Worm (Caenorhabditis elegans): ENCODE data around the gene srx-137.

DNA sequence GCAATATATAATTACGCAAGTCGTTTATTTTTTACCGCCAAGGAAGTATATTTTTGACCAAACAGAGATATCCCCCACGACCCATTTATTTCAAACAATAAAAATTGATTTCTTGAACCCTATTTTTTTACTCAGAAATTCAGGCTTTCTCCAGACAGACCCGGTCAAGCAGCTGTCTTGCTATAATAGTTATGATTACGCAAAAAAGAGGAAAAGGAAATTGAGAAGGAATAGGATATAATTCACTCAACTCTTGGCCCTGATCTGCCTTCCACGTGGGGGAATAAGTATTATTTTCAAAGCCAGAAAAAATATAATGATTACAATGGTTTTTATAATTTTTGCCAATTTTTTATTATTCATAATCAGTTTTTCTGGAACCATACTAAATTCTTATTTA is 5.5 kb upstream of the srx-137 start, which contains the start of gene srx-136:
- TF ChIP-seq cnd-1 (tag; optimal IDR thresholded peaks at IDR 0.05), result no peak
- no peak for TF ChIP-seq pha-4 (tag; optimal IDR thresholded peaks at IDR 0.05)
- TF ChIP-seq unc-62 (GFP tag; optimal IDR thresholded peaks at IDR 0.05), result no peak
- no peak for TF ChIP-seq mep-1 (tag; optimal IDR thresholded peaks at IDR 0.05)
- no peak for TF ChIP-seq lsy-2 (tag; optimal IDR thresholded peaks at IDR 0.05)
- no peak for TF ChIP-seq nhr-76 (tag; optimal IDR thresholded peaks at IDR 0.05)
- TF ChIP-seq ceh-43 (GFP tag; optimal IDR thresholded peaks at IDR 0.05), result no peak
- no peak for TF ChIP-seq lin-13 (tag; optimal IDR thresholded peaks at IDR 0.05)
- no peak for TF ChIP-seq nhr-2 (tag; optimal IDR thresholded peaks at IDR 0.05)
- no peak for TF ChIP-seq nhr-237 (tag; optimal IDR thresholded peaks at IDR 0.05)

Data from whole organism, mixed stage, embryonic.